Worm (Caenorhabditis elegans): ENCODE measurements around the gene Y73B6BL.44.

Y73B6BL.44 gene

ce11 chrIV:6493299-6493698 lies at the start of gene Y73B6BL.44:
Gene Y73B6BL.44 (plus strand): TSS chrIV:6493599.
- TF ChIP-seq unc-39 (tag; optimal IDR thresholded peaks at IDR 0.05), result no peak
- no peak for TF ChIP-seq unc-120 (tag; optimal IDR thresholded peaks at IDR 0.05; ENCODE audit: poor library complexity, severe bottlenecking)
- no peak for TF ChIP-seq ceh-43 (GFP tag; optimal IDR thresholded peaks at IDR 0.05)
- TF ChIP-seq sptf-1 (tag; optimal IDR thresholded peaks at IDR 0.05), result no peak
- TF ChIP-seq M03D4.4 (tag; optimal IDR thresholded peaks at IDR 0.05), result no peak
- no peak for TF ChIP-seq nhr-76 (tag; optimal IDR thresholded peaks at IDR 0.05)
- TF ChIP-seq unc-62 (GFP tag; optimal IDR thresholded peaks at IDR 0.05), result no peak
- TF ChIP-seq mls-2 (tag; optimal IDR thresholded peaks at IDR 0.05), result no peak
- TF ChIP-seq nhr-2 (tag; optimal IDR thresholded peaks at IDR 0.05), result no peak
- TF ChIP-seq zip-8 (tag; optimal IDR thresholded peaks at IDR 0.05), result no peak
- TF ChIP-seq nhr-28 (tag; optimal IDR thresholded peaks at IDR 0.05), result no peak
- no peak for TF ChIP-seq nhr-237 (tag; optimal IDR thresholded peaks at IDR 0.05)
- no peak for TF ChIP-seq bed-3 (GFP tag; optimal IDR thresholded peaks at IDR 0.05)
- TF ChIP-seq blmp-1 (tag; optimal IDR thresholded peaks at IDR 0.05), result no peak
- TF ChIP-seq mab-5 (tag; optimal IDR thresholded peaks at IDR 0.05), result no peak
- no peak for TF ChIP-seq mep-1 (tag; optimal IDR thresholded peaks at IDR 0.05)
- TF ChIP-seq lin-32 (GFP tag; optimal IDR thresholded peaks at IDR 0.05), result no peak

- TF ChIP-seq mep-1 (tag; optimal IDR thresholded peaks at IDR 0.05) (no peak), nhr-12 (tag; optimal IDR thresholded peaks at IDR 0.05) (no peak), ceh-83 (GFP tag; optimal IDR thresholded peaks at IDR 0.05) (no peak), flh-1 (GFP tag; optimal IDR thresholded peaks at IDR 0.05) (no peak), tbx-8 (GFP tag; optimal IDR thresholded peaks at IDR 0.05) (no peak), sptf-1 (tag; optimal IDR thresholded peaks at IDR 0.05) (no peak), ceh-43 (GFP tag; optimal IDR thresholded peaks at IDR 0.05) (no peak), cnd-1 (tag; optimal IDR thresholded peaks at IDR 0.05) (no peak), sem-2 (GFP tag; optimal IDR thresholded peaks at IDR 0.05) (no peak), nhr-28 (tag; optimal IDR thresholded peaks at IDR 0.05) (no peak), lin-13 (tag; optimal IDR thresholded peaks at IDR 0.05) (no peak), lsy-2 (tag; optimal IDR thresholded peaks at IDR 0.05) (no peak), hlh-1 (tag; optimal IDR thresholded peaks at IDR 0.05) (no peak)
Measured at ce11 chrIV:6457472-6457871, 35.9 kb upstream of the Y73B6BL.44 start, which contains the start of gene lgc-10. Gene lgc-10 (minus strand): TSS chrIV:6457572.

ce11 chrIV:6460596-6460995 lies 32.8 kb upstream of the Y73B6BL.44 start:
- TF ChIP-seq unc-120 (tag; optimal IDR thresholded peaks at IDR 0.05; ENCODE audit: poor library complexity, severe bottlenecking) (no peak), ceh-83 (GFP tag; optimal IDR thresholded peaks at IDR 0.05) (no peak), drap-1 (GFP tag; optimal IDR thresholded peaks at IDR 0.05) (no peak), hlh-1 (tag; optimal IDR thresholded peaks at IDR 0.05) (no peak), tbx-8 (GFP tag; optimal IDR thresholded peaks at IDR 0.05) (no peak), lsy-2 (tag; optimal IDR thresholded peaks at IDR 0.05) (no peak), bed-3 (GFP tag; optimal IDR thresholded peaks at IDR 0.05) (no peak), ceh-39 (tag; optimal IDR thresholded peaks at IDR 0.05) (no peak)

- TF ChIP-seq cnd-1 (tag; optimal IDR thresholded peaks at IDR 0.05) (no peak), ceh-83 (GFP tag; optimal IDR thresholded peaks at IDR 0.05) (no peak), unc-39 (tag; optimal IDR thresholded peaks at IDR 0.05) (no peak), mab-5 (tag; optimal IDR thresholded peaks at IDR 0.05) (no peak), M03D4.4 (tag; optimal IDR thresholded peaks at IDR 0.05) (no peak), snpc-4 (tag; optimal IDR thresholded peaks at IDR 0.05) (no peak), ceh-39 (tag; optimal IDR thresholded peaks at IDR 0.05) (no peak), ztf-11 (tag; optimal IDR thresholded peaks at IDR 0.05) (no peak), blmp-1 (tag; optimal IDR thresholded peaks at IDR 0.05) (no peak), mep-1 (tag; optimal IDR thresholded peaks at IDR 0.05) (no peak), flh-1 (GFP tag; optimal IDR thresholded peaks at IDR 0.05) (no peak), elt-3 (tag; optimal IDR thresholded peaks at IDR 0.05) (no peak), nhr-2 (tag; optimal IDR thresholded peaks at IDR 0.05) (no peak)
Measured at ce11 chrIV:6464005-6464404, 29.4 kb upstream of the Y73B6BL.44 start, which contains the start of gene acr-25. Gene acr-25 (plus strand): TSS chrIV:6464305.

- TF ChIP-seq ces-1 (GFP tag; optimal IDR thresholded peaks at IDR 0.05) (peak; percentile 55), cnd-1 (tag; optimal IDR thresholded peaks at IDR 0.05) (peak; percentile 91), nhr-12 (tag; optimal IDR thresholded peaks at IDR 0.05) (no peak)
Measured at ce11 chrIV:6471216-6471615, 22.2 kb upstream of the Y73B6BL.44 start, which contains the start of gene tmed-13. Gene tmed-13 (minus strand): TSS chrIV:6471384.
